Fruit fly (Drosophila melanogaster): ENCODE data around the gene Lar.
A peak's percentile ranks its signal among the peaks of the same experiment; 100 is the strongest.

Lar gene

dm6 chr2L:19587334-19587659, 874 bp downstream of the Lar start (continued):
- TF ChIP-seq chm (GFP tag; IDR thresholded peaks at IDR 0.05) (no peak), CG34224 (GFP tag; IDR thresholded peaks at IDR 0.05; ENCODE audit: partially characterized antibody) (peak; percentile 5; the same call in 1 of the 3 replicates), MESR4 (GFP tag; optimal IDR thresholded peaks at IDR 0.05) (peak; percentile 17), cg (GFP tag; optimal IDR thresholded peaks at IDR 0.05) (peak; percentile 98), Sin3A (optimal IDR thresholded peaks at IDR 0.05) (peak; percentile 35), Oli (tag; optimal IDR thresholded peaks at IDR 0.05) (no peak), CG11504 (tag; optimal IDR thresholded peaks at IDR 0.05) (peak; percentile 41), E2f1 (GFP tag; IDR thresholded peaks at IDR 0.05) (0 out of 2 replicates have a peak, but pooled peaks have one; percentile 2), Scr (GFP tag; IDR thresholded peaks at IDR 0.05; ENCODE audit: partially characterized antibody) (peak; percentile 46), CG3726 (GFP tag; IDR thresholded peaks at IDR 0.05) (no peak), CG13287 (GFP tag; IDR thresholded peaks at IDR 0.05; ENCODE audit: partially characterized antibody) (0 out of 2 replicates have a peak, but pooled peaks have one; percentile 3), CG12659 (GFP tag; optimal IDR thresholded peaks at IDR 0.05) (peak; percentile 4), BtbVII (GFP tag; optimal IDR thresholded peaks at IDR 0.05) (peak; percentile 6), CG8478 (optimal IDR thresholded peaks at IDR 0.05) (peak; percentile 87), vfl (GFP tag; optimal IDR thresholded peaks at IDR 0.05) (no peak), CG8924 (tag; optimal IDR thresholded peaks at IDR 0.05) (peak; percentile 37), CG32767 (GFP tag; IDR thresholded peaks at IDR 0.05) (0 out of 2 replicates have a peak, but pooled peaks have one; percentile 17), btn (GFP tag; optimal IDR thresholded peaks at IDR 0.05) (no peak)

dm6 chr2L:19588924-19589323, 2.5 kb downstream of the Lar start:
- TF ChIP-seq pros (GFP tag; optimal IDR thresholded peaks at IDR 0.05) = peak; percentile 57
- no peak for TF ChIP-seq Hey (tag; optimal IDR thresholded peaks at IDR 0.05)
- no peak for TF ChIP-seq Adf1 (GFP tag; IDR thresholded peaks at IDR 0.05)
- TF ChIP-seq CG33213 (GFP tag; optimal IDR thresholded peaks at IDR 0.05) = no peak
- no peak for TF ChIP-seq CG7839 (tag; optimal IDR thresholded peaks at IDR 0.05)
- TF ChIP-seq CG15479 (GFP tag; optimal IDR thresholded peaks at IDR 0.05) = no peak
- TF ChIP-seq CG14710 (tag; optimal IDR thresholded peaks at IDR 0.05) = peak; percentile 76
- 0 out of 3 replicates have a peak, but pooled peaks have one; percentile 42 for TF ChIP-seq CG2199 (GFP tag; IDR thresholded peaks at IDR 0.05)
- no peak for TF ChIP-seq wor (GFP tag; IDR thresholded peaks at IDR 0.05)
- no peak for TF ChIP-seq ATbp (GFP tag; optimal IDR thresholded peaks at IDR 0.05)

dm6 chr2L:19590629-19591028, 4.2 kb downstream of the Lar start:
- peak; percentile 20 for TF ChIP-seq zf30C (GFP tag; optimal IDR thresholded peaks at IDR 0.05)
- TF ChIP-seq pros (GFP tag; optimal IDR thresholded peaks at IDR 0.05) = peak; percentile 2
- TF ChIP-seq CTCF (GFP tag; optimal IDR thresholded peaks at IDR 0.05) = peak; percentile 62
- peak; percentile 44 for TF ChIP-seq sqz (GFP tag; optimal IDR thresholded peaks at IDR 0.05)
- TF ChIP-seq z (GFP tag; IDR thresholded peaks at IDR 0.05) = peak; percentile 87
- TF ChIP-seq Hr78 (GFP tag; optimal IDR thresholded peaks at IDR 0.05) = no peak
- TF ChIP-seq sens (GFP tag) = peak; percentile 16
- no peak for TF ChIP-seq CG43689 (GFP tag; IDR thresholded peaks at IDR 0.05)
- TF ChIP-seq pita (GFP tag; optimal IDR thresholded peaks at IDR 0.05) = peak; percentile 27
- no peak for TF ChIP-seq HLH3B (GFP tag; IDR thresholded peaks at IDR 0.05)

- TF ChIP-seq CG14014 (GFP tag; IDR thresholded peaks at IDR 0.05) = no peak
- TF ChIP-seq Dfd (GFP tag; optimal IDR thresholded peaks at IDR 0.05) = peak in 1 of 2 experiments; percentile 48
These were observed 7.7 kb downstream of the Lar start for dm6 chr2L:19594102-19594501.

Measured in whole organism, embryonic.